Worm (Caenorhabditis elegans) whole organism, L3 larva: ENCODE measurements around the gene srv-21.

ENCODE experiments used
- R02D3.7 ChIP-seq: fragments of 150-350 bp; optimal IDR thresholded peaks from 2 replicates; lab custom pipeline; 2014; ENCODE audit warnings: missing biosample characterization, missing genetic modification characterization
- ZK546.5 ChIP-seq: sonication (generic microtip); optimal IDR thresholded peaks from 2 replicates; lab custom pipeline; 2017; ENCODE audit warnings: missing biosample characterization, missing genetic modification characterization
- ceh-28 ChIP-seq: fragments of 150-350 bp; optimal IDR thresholded peaks from 2 replicates; lab custom pipeline; 2014; ENCODE audit warnings: missing biosample characterization, missing genetic modification reagents, missing genetic modification characterization
- daf-12 ChIP-seq: fragments of 150-350 bp; optimal IDR thresholded peaks from 2 replicates; lab custom pipeline; 2014; ENCODE audit warnings: missing biosample characterization, missing genetic modification reagents, missing genetic modification characterization
- egl-5 ChIP-seq: fragments of 150-350 bp; optimal IDR thresholded peaks from 2 replicates; lab custom pipeline; 2017; ENCODE audit warnings: missing biosample characterization, missing genetic modification reagents, missing genetic modification characterization, inconsistent platforms
- elt-1 ChIP-seq: fragments of 150-350 bp; optimal IDR thresholded peaks from 2 replicates; lab custom pipeline; 2014; ENCODE audit warnings: missing biosample characterization, missing genetic modification characterization
- elt-2 ChIP-seq: sonication (generic microtip); optimal IDR thresholded peaks from 2 replicates; lab custom pipeline; 2016; ENCODE audit warnings: missing genetic modification reagents, mild to moderate bottlenecking, missing genetic modification characterization, missing compliant biosample characterization
- elt-3 ChIP-seq, 3 experiments: fragments of 150-350 bp in 1 of 3; sonication (generic microtip) in 2 of 3; optimal IDR thresholded peaks; 2 replicates in 2 of 3; 4 replicates in 1 of 3; lab custom pipeline; 2014 to 2017; ENCODE audit warnings: missing biosample characterization in 3 of 3, missing genetic modification characterization in 3 of 3
- eor-1 ChIP-seq, 2 experiments: fragments of 150-350 bp; optimal IDR thresholded peaks; 2 replicates each; lab custom pipeline; 2014 to 2018; ENCODE audit warnings: missing biosample characterization in 2 of 2, missing genetic modification characterization in 2 of 2
- fkh-10 ChIP-seq: sonication (generic microtip); optimal IDR thresholded peaks from 2 replicates; lab custom pipeline; 2017; ENCODE audit warnings: missing biosample characterization, missing genetic modification reagents, missing genetic modification characterization
- fos-1 ChIP-seq: fragments of 150-350 bp; optimal IDR thresholded peaks from 2 replicates; lab custom pipeline; 2014; ENCODE audit warnings: missing biosample characterization, missing genetic modification characterization
- hmg-11 ChIP-seq: sonication (generic microtip); optimal IDR thresholded peaks from 2 replicates; lab custom pipeline; 2016; ENCODE audit warnings: missing genetic modification characterization, missing compliant biosample characterization
- jun-1 ChIP-seq: fragments of 150-350 bp; optimal IDR thresholded peaks from 2 replicates; lab custom pipeline; 2014; ENCODE audit warnings: missing biosample characterization, missing genetic modification reagents, missing genetic modification characterization
- lin-15B ChIP-seq: fragments of 150-350 bp; optimal IDR thresholded peaks from 2 replicates; lab custom pipeline; 2014; ENCODE audit warnings: missing biosample characterization, missing genetic modification characterization
- lin-39 ChIP-seq: fragments of 150-350 bp; optimal IDR thresholded peaks from 2 replicates; lab custom pipeline; 2018; ENCODE audit warnings: missing biosample characterization, missing genetic modification reagents, missing genetic modification characterization
- lsy-12 ChIP-seq: sonication (generic microtip); optimal IDR thresholded peaks from 2 replicates; lab custom pipeline; 2016; ENCODE audit warnings: mild to moderate bottlenecking, missing genetic modification characterization, missing compliant biosample characterization
- mdl-1 ChIP-seq: fragments of 150-350 bp; optimal IDR thresholded peaks from 2 replicates; lab custom pipeline; 2014; ENCODE audit warnings: missing biosample characterization, missing genetic modification characterization
- nfya-1 ChIP-seq: sonication (generic microtip); optimal IDR thresholded peaks from 2 replicates; lab custom pipeline; 2017; ENCODE audit warnings: missing genetic modification characterization, mild to moderate bottlenecking, missing compliant biosample characterization, antibody characterized with exemption, moderate library complexity; ENCODE audit not compliant: insufficient read depth
- nhr-11 ChIP-seq: fragments of 150-350 bp; optimal IDR thresholded peaks from 2 replicates; lab custom pipeline; 2014; ENCODE audit warnings: missing biosample characterization, missing genetic modification characterization
- nhr-12 ChIP-seq: fragments of 150-350 bp; optimal IDR thresholded peaks from 2 replicates; lab custom pipeline; 2014; ENCODE audit warnings: missing biosample characterization, missing genetic modification characterization
- nhr-237 ChIP-seq: fragments of 150-350 bp; optimal IDR thresholded peaks from 2 replicates; lab custom pipeline; 2014; ENCODE audit warnings: missing biosample characterization, missing genetic modification characterization
- nhr-25 ChIP-seq: sonication (generic microtip); optimal IDR thresholded peaks from 2 replicates; lab custom pipeline; 2017; ENCODE audit warnings: missing biosample characterization, missing genetic modification characterization
- nhr-67 ChIP-seq: fragments of 150-350 bp; optimal IDR thresholded peaks from 2 replicates; lab custom pipeline; 2014; ENCODE audit warnings: missing biosample characterization, missing genetic modification characterization
- nhr-76 ChIP-seq: fragments of 150-350 bp; sonication (generic microtip); optimal IDR thresholded peaks from 5 replicates; lab custom pipeline; 2014; ENCODE audit warnings: missing biosample characterization, missing genetic modification characterization
- nhr-77 ChIP-seq: fragments of 150-350 bp; optimal IDR thresholded peaks from 2 replicates; lab custom pipeline; 2014; ENCODE audit warnings: missing biosample characterization, missing genetic modification characterization
- pha-4 ChIP-seq: fragments of 150-350 bp; optimal IDR thresholded peaks from 2 replicates; lab custom pipeline; 2014; ENCODE audit warnings: missing biosample characterization, missing genetic modification reagents, missing genetic modification characterization
- skn-1 ChIP-seq: fragments of 150-350 bp; optimal IDR thresholded peaks from 2 replicates; lab custom pipeline; 2014; ENCODE audit warnings: missing biosample characterization, missing genetic modification characterization
- unc-39 ChIP-seq: sonication (generic microtip); optimal IDR thresholded peaks from 4 replicates; lab custom pipeline; 2017; ENCODE audit warnings: missing biosample characterization, missing genetic modification characterization
- unc-62 ChIP-seq: fragments of 150-350 bp; sonication (generic microtip); optimal IDR thresholded peaks from 4 replicates; lab custom pipeline; 2014; ENCODE audit warnings: missing biosample characterization, missing genetic modification reagents, missing genetic modification characterization
- ztf-4 ChIP-seq: fragments of 150-350 bp; optimal IDR thresholded peaks from 2 replicates; lab custom pipeline; 2014; ENCODE audit warnings: missing biosample characterization, missing genetic modification characterization

srv-21 gene

DNA sequence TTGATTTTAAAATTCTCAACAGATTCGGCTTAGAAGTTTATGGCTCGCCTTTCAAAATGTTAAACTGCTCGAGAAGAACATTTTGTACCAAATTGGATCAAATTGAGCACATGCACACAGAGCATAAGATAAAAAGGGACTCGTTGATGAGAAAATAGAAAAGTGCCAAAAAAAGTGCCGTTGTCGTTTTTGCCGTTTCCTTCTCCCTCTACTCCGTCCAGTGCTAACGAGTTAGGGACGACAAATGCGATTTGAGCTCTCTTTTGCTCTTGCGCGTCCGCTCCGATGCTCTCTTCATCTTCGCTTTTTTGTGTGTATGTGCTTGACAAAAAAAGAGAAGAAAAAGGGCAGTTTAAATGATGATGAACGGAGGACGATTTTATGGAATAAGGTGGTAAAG is 38.0 kb upstream of the srv-21 start:
- TF ChIP-seq nhr-11 (tag; lab: Kevin White, UChicago) (no peak), fkh-10 (GFP tag; lab: Kevin White, UChicago) (peak; percentile 88)

DNA sequence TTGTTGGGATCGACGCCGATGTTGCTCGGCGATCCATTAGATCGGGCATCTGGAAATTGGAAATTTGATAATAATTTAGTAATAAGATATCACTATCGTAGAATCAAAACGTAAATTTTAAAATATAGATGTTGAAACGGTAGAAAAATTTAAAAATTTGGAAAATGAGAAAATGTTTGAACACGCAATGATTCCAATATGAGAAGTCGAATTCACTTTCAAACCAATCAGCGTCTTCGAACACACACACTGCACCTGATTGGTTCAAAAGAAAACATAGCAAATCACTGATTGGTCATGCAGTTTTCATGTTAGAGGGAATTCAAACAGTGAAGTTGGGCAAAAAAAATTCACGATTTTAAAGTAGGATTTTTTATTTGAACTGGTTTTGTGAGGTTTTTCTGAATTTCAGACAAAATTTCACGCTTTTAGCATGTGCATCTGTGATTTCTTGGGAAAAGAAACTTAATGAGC is 26.2 kb upstream of the srv-21 start, which contains the start of gene H04M03.12:
Gene H04M03.12 (minus strand): TSS at position 51 of the 474 bp plus-strand sequence.
- TF ChIP-seq fos-1 (tag; lab: Kevin White, UChicago) (no peak), R02D3.7 (no peak), nhr-11 (tag; lab: Kevin White, UChicago) (no peak), nfya-1 (tag; lab: Kevin White, UChicago) (peak; percentile 67), ZK546.5 (no peak), daf-12 (no peak), nhr-12 (tag; lab: Kevin White, UChicago) (no peak), ztf-4 (tag; lab: Kevin White, UChicago) (no peak), unc-39 (no peak)

DNA sequence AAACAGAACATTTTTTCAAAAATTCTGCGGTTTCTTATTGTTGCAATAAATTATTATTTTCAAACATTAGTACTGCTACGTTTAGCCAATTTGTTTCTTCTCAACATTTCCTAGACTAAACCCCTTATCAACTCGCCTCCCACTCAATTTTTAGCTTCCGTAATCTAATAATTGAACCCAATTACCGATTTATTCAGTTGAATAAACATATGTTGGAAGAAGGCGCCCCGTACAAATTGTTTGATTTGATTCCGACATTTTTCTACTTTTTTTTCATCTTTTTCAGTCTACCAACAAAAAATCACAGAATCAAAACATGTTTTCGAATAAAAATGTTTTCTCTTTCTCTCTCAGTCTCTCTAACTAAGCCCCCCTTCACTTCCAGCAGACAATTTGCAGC is 25.6 kb upstream of the srv-21 start:
- TF ChIP-seq nhr-237 (no peak), lsy-12 (tag; lab: Kevin White, UChicago) (no peak), elt-3 (tag; optimal IDR thresholded peaks at IDR 0.05; lab: Kevin White, UChicago) (no peak), unc-62 (GFP tag; lab: Kevin White, UChicago) (no peak), nhr-77 (tag; lab: Kevin White, UChicago) (no peak), nhr-76 (tag; lab: Kevin White, UChicago) (no peak), egl-5 (no peak), fkh-10 (GFP tag; lab: Kevin White, UChicago) (no peak), R02D3.7 (no peak)

DNA sequence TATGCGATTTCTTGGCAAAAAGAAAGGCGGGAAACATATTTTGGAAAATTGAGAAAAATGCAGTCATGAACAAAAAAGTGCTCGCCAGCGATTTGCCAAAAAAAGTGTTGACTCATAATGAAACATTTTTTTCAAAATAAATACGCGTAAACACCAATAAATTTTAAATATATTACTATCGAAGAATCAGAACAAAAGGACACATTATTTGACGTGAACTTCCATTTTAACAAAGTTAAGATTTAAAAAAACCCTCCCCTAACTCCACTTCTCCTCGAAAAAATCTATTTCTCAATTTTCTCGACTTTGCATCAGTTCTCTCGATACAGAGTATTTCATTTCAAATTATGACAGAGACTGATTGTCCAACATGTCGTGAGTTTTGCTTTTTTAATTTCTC is 19.2 kb upstream of the srv-21 start, which contains the start of gene pck-3:
Gene pck-3 (plus strand): TSS at position 301 of the 400 bp plus-strand sequence.
- TF ChIP-seq nhr-25 (tag; lab: Kevin White, UChicago) (no peak), nhr-237 (no peak), unc-39 (no peak), ZK546.5 (no peak), hmg-11 (tag; lab: Kevin White, UChicago) (no peak), nhr-76 (tag; lab: Kevin White, UChicago) (no peak), ceh-28 (tag; lab: Kevin White, UChicago) (no peak), fkh-10 (GFP tag; lab: Kevin White, UChicago) (no peak), pha-4 (tag; lab: Kevin White, UChicago) (no peak), nhr-77 (tag; lab: Kevin White, UChicago) (no peak), elt-2 (no peak), lin-15B (tag; lab: Kevin White, UChicago) (no peak), eor-1 (tag; optimal IDR thresholded peaks at IDR 0.05; lab: Kevin White, UChicago) (no peak)

DNA sequence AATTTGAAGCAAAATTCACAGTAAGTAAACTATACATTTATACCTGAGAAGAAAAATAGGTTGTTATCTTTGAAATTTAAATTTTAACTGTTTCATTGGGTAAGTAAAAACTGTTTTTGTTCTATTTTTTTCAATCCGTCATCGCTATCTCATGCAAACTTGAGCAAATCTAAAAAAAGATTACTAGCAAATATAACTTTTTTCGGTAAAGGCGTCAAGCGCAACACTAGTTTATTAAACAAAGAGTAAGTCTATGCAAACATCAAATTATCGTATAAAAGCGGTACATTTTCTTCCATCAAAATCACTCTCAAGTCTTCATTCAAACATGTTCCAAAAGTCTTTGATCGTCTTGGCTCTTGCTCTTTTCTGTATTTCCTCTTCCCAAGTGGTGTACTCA is 18.0 kb upstream of the srv-21 start, which contains the start of gene nspb-6:
Gene nspb-6 (plus strand): TSS at position 301 of the 400 bp plus-strand sequence.
- TF ChIP-seq elt-1, result no peak
- no peak for TF ChIP-seq eor-1 (tag; optimal IDR thresholded peaks at IDR 0.05; lab: Kevin White, UChicago)
- TF ChIP-seq nhr-11 (tag; lab: Kevin White, UChicago), result no peak
- TF ChIP-seq hmg-11 (tag; lab: Kevin White, UChicago), result no peak
- TF ChIP-seq ceh-28 (tag; lab: Kevin White, UChicago), result no peak
- no peak for TF ChIP-seq fos-1 (tag; lab: Kevin White, UChicago)
- TF ChIP-seq lin-39 (tag; lab: Kevin White, UChicago), result no peak
- TF ChIP-seq mdl-1 (tag; lab: Kevin White, UChicago), result no peak
- TF ChIP-seq unc-39, result no peak
- no peak for TF ChIP-seq R02D3.7
- TF ChIP-seq elt-2, result no peak
- TF ChIP-seq nhr-67 (tag; lab: Kevin White, UChicago), result no peak
- TF ChIP-seq lin-15B (tag; lab: Kevin White, UChicago), result no peak

DNA sequence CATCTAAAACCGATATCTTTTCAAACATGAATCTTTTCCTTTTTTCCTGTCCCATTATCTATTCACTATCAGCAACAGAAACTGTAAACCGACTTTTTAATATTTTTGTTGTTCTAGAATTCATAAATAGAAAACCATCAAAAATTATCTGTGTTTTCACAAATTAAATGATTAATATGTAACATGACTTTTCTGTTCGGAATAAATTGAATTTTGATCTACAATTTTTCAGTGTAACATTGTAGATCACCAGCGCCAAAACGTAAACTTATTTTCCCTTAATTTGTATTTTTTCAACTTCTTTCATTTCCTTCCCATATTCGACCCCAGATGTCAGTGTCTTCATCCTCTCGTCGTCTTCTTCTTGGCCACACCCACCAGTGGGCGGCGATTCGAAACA is 14.1 kb upstream of the srv-21 start, which contains the start of gene H04M03.3:
Gene H04M03.3 (plus strand): TSS at position 301 of the 400 bp plus-strand sequence.
- TF ChIP-seq egl-5 (no peak), jun-1 (tag; lab: Kevin White, UChicago) (no peak), lin-15B (tag; lab: Kevin White, UChicago) (no peak), mdl-1 (tag; lab: Kevin White, UChicago) (no peak), lsy-12 (tag; lab: Kevin White, UChicago) (no peak), skn-1 (tag; lab: Kevin White, UChicago) (no peak), elt-1 (no peak)
